Fruit fly (Drosophila melanogaster): ENCODE measurements around the gene CG16734.

DNA sequence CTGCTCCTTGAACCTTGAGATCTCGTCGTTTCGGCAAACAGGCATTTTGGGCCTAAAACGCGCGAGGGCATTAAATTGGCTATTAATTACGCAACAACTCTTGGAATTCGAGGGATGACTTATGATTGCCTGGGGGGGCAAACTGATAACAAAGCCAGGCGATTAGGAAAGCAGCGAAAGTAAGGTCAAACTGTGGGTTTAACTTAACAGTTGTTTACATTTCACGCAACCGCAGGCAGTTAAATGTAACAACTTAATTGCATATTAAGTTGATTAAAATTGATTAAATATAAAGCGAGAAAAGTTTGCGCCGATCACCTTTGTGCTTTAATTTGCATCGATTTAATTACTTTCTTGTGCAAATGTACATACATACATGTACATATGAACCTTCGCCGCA lies 32.9 kb downstream of the CG16734 start:
- TF ChIP-seq CG17806 (tag; optimal IDR thresholded peaks at IDR 0.05) (no peak), fd96Ca (GFP tag; IDR thresholded peaks at IDR 0.05) (no peak), rn (GFP tag; IDR thresholded peaks at IDR 0.05) (no peak), CG9948 (tag; optimal IDR thresholded peaks at IDR 0.05) (no peak), EcR (GFP tag; optimal IDR thresholded peaks at IDR 0.05) (no peak), Pif1A (GFP tag; optimal IDR thresholded peaks at IDR 0.05) (no peak), Ets98B (GFP tag; IDR thresholded peaks at IDR 0.05) (no peak), CG32121 (GFP tag; IDR thresholded peaks at IDR 0.05) (no peak), CG34367 (tag; optimal IDR thresholded peaks at IDR 0.05) (no peak), CG4496 (GFP tag; IDR thresholded peaks at IDR 0.05) (no peak), CG13204 (GFP tag; optimal IDR thresholded peaks at IDR 0.05) (no peak), gl (tag; optimal IDR thresholded peaks at IDR 0.05) (no peak), CG8301 (tag; optimal IDR thresholded peaks at IDR 0.05) (no peak), Snoo (tag; optimal IDR thresholded peaks at IDR 0.05) (no peak)

Data from whole organism, pupa.